Worm (Caenorhabditis elegans) whole organism, L4 larva: ENCODE results near the gene idpp-6.

Source experiments
- D1046.2 ChIP-seq: fragments of 200-800 bp; sonication (Bioruptor generic); IDR thresholded peaks from 2 replicates; pipeline ENCODE4 v1.3.6; 2022; ENCODE audit warnings: missing genetic modification characterization, missing compliant biosample characterization
- F49E8.2 ChIP-seq: sonication (generic microtip); optimal IDR thresholded peaks from 2 replicates; lab custom pipeline; 2016; ENCODE audit warnings: missing compliant biosample characterization, mild to moderate bottlenecking, missing genetic modification characterization, borderline replicate concordance
- R02D3.7 ChIP-seq: fragments of 150-350 bp; sonication (generic microtip); optimal IDR thresholded peaks from 3 replicates; lab custom pipeline; 2014; ENCODE audit warnings: missing biosample characterization, missing genetic modification characterization
- T20F7.1 ChIP-seq: fragments of 200-800 bp; sonication (Bioruptor generic); optimal IDR thresholded peaks from 2 replicates; lab custom pipeline; 2018; ENCODE audit warnings: mild to moderate bottlenecking, missing genetic modification characterization, missing compliant biosample characterization
- Y48G9A.11 ChIP-seq: fragments of 200-800 bp; sonication (Bioruptor generic); IDR thresholded peaks from 2 replicates; pipeline ENCODE4 v1.3.6; 2022; ENCODE audit warnings: missing genetic modification reagents, missing genetic modification characterization, missing compliant biosample characterization
- Y5F2A.4 ChIP-seq: fragments of 200-800 bp; sonication (Bioruptor generic); optimal IDR thresholded peaks from 2 replicates; lab custom pipeline; 2018; ENCODE audit warnings: mild to moderate bottlenecking, missing genetic modification characterization, missing compliant biosample characterization
- ZK546.5 ChIP-seq, 2 experiments: sonication (generic microtip); optimal IDR thresholded peaks; 2 replicates each; lab custom pipeline; 2017; ENCODE audit warnings: missing biosample characterization in 2 of 2, missing genetic modification characterization in 2 of 2
- aha-1 ChIP-seq: fragments of 150-350 bp; peaks from one replicate; lab custom pipeline; 2014; ENCODE audit warnings: missing biosample characterization, missing genetic modification characterization
- ceh-20 ChIP-seq: fragments of 200-800 bp; sonication (Bioruptor generic); IDR thresholded peaks from 2 replicates; pipeline ENCODE4 v1.3.6; 2022; ENCODE audit warnings: missing genetic modification reagents, missing genetic modification characterization, missing compliant biosample characterization
- ceh-32 ChIP-seq: sonication (generic microtip); optimal IDR thresholded peaks from 2 replicates; lab custom pipeline; 2016; ENCODE audit warnings: mild to moderate bottlenecking, missing genetic modification characterization, missing compliant biosample characterization; ENCODE audit not compliant: poor library complexity
- ceh-82 ChIP-seq: sonication (generic microtip); optimal IDR thresholded peaks from 2 replicates; lab custom pipeline; 2017; ENCODE audit warnings: missing biosample characterization, missing genetic modification characterization
- ces-1 ChIP-seq: fragments of 150-350 bp; sonication (generic microtip); optimal IDR thresholded peaks from 4 replicates; lab custom pipeline; 2014; ENCODE audit warnings: missing biosample characterization, missing genetic modification reagents, missing genetic modification characterization
- dmd-8 ChIP-seq: fragments of 200-800 bp; sonication (Bioruptor generic); IDR thresholded peaks from 2 replicates; pipeline ENCODE4 v1.3.6; 2022; ENCODE audit warnings: missing genetic modification characterization, missing compliant biosample characterization
- dmd-9 ChIP-seq: fragments of 200-800 bp; sonication (Bioruptor generic); IDR thresholded peaks from 2 replicates; pipeline ENCODE4 v1.3.6; 2022; ENCODE audit warnings: missing genetic modification reagents, missing genetic modification characterization, missing compliant biosample characterization
- duxl-1 ChIP-seq: sonication (generic microtip); optimal IDR thresholded peaks from 2 replicates; lab custom pipeline; 2016; ENCODE audit warnings: mild to moderate bottlenecking, missing genetic modification characterization, moderate library complexity, missing compliant biosample characterization; ENCODE audit not compliant: poor library complexity
- dve-1 ChIP-seq: sonication (generic microtip); optimal IDR thresholded peaks from 2 replicates; lab custom pipeline; 2017; ENCODE audit warnings: antibody characterized with exemption, mild to moderate bottlenecking, missing genetic modification characterization, missing compliant biosample characterization; ENCODE audit not compliant: insufficient read depth
- egl-27 ChIP-seq: sonication (generic microtip); optimal IDR thresholded peaks from 3 replicates; lab custom pipeline; 2017; ENCODE audit warnings: missing biosample characterization, missing genetic modification reagents, missing genetic modification characterization
- fos-1 ChIP-seq: fragments of 150-350 bp; optimal IDR thresholded peaks from 2 replicates; lab custom pipeline; 2014; ENCODE audit warnings: missing biosample characterization, missing genetic modification characterization
- hif-1 ChIP-seq, 2 experiments: sonication (generic microtip); optimal IDR thresholded peaks; 2 replicates each; lab custom pipeline; 2016 to 2017; ENCODE audit warnings: missing compliant biosample characterization in 2 of 2, missing genetic modification characterization in 2 of 2, missing genetic modification reagents in 2 of 2, missing genotype in 2 of 2, mild to moderate bottlenecking in 1 of 2
- hlh-11 ChIP-seq: fragments of 200-800 bp; sonication (Bioruptor generic); optimal IDR thresholded peaks from 2 replicates; lab custom pipeline; 2018; ENCODE audit warnings: mild to moderate bottlenecking, missing genetic modification characterization, missing compliant biosample characterization
- hlh-30 ChIP-seq: sonication (generic microtip); optimal IDR thresholded peaks from 2 replicates; lab custom pipeline; 2017; ENCODE audit warnings: antibody characterized with exemption, mild to moderate bottlenecking, missing genetic modification characterization, missing compliant biosample characterization; ENCODE audit not compliant: insufficient read depth
- hmg-1.1 ChIP-seq: fragments of 200-800 bp; sonication (Bioruptor generic); IDR thresholded peaks from 2 replicates; pipeline ENCODE4 v1.3.6; 2022; ENCODE audit warnings: missing genetic modification reagents, missing genetic modification characterization, missing compliant biosample characterization
- lim-7 ChIP-seq: fragments of 200-800 bp; sonication (Bioruptor generic); IDR thresholded peaks from 2 replicates; pipeline ENCODE4 v1.3.6; 2022; ENCODE audit warnings: missing genetic modification characterization, missing compliant biosample characterization
- lin-13 ChIP-seq: fragments of 150-350 bp; optimal IDR thresholded peaks from 2 replicates; lab custom pipeline; 2014; ENCODE audit warnings: missing biosample characterization, missing genetic modification reagents, missing genetic modification characterization
- lin-38 ChIP-seq: fragments of 200-800 bp; sonication (Bioruptor generic); IDR thresholded peaks from 2 replicates; pipeline ENCODE4 v1.3.6; 2022; ENCODE audit warnings: missing genetic modification reagents, missing genetic modification characterization, missing compliant biosample characterization
- lir-3 ChIP-seq: sonication (generic microtip); optimal IDR thresholded peaks from 2 replicates; lab custom pipeline; 2016; ENCODE audit warnings: mild to moderate bottlenecking, missing genetic modification characterization, missing compliant biosample characterization
- lsy-2 ChIP-seq, 2 experiments: fragments of 150-350 bp in 1 of 2; sonication (generic microtip) in 1 of 2; optimal IDR thresholded peaks; 2 replicates each; lab custom pipeline; 2014 to 2017; ENCODE audit warnings: missing biosample characterization in 2 of 2, missing genetic modification characterization in 2 of 2
- madf-5 ChIP-seq, 2 experiments: fragments of 200-800 bp; sonication (Bioruptor generic); IDR thresholded peaks; 2 replicates each; pipeline ENCODE4 v1.3.6; 2022; ENCODE audit warnings: missing compliant biosample characterization in 2 of 2, missing genetic modification characterization in 2 of 2
- mdt-29 ChIP-seq: fragments of 200-800 bp; sonication (Bioruptor generic); IDR thresholded peaks from 2 replicates; pipeline ENCODE4 v1.3.6; 2022; ENCODE audit warnings: missing genetic modification reagents, missing genetic modification characterization, missing compliant biosample characterization
- mes-2 ChIP-seq: sonication (generic microtip); optimal IDR thresholded peaks from 2 replicates; lab custom pipeline; 2016; ENCODE audit warnings: missing genotype, mild to moderate bottlenecking, missing genetic modification characterization, missing compliant biosample characterization; ENCODE audit not compliant: poor library complexity, severe bottlenecking
- mxl-2 ChIP-seq: fragments of 200-800 bp; sonication (Bioruptor generic); conservative IDR thresholded peaks from 2 replicates; pipeline ENCODE4 v1.3.6; 2022; ENCODE audit warnings: missing genetic modification reagents, missing genetic modification characterization, missing compliant biosample characterization
- mxl-3 ChIP-seq: fragments of 200-800 bp; sonication (Bioruptor generic); optimal IDR thresholded peaks from 2 replicates; lab custom pipeline; 2018; ENCODE audit warnings: mild to moderate bottlenecking, missing genetic modification characterization, missing compliant biosample characterization
- nhr-102 ChIP-seq: sonication (generic microtip); optimal IDR thresholded peaks from 2 replicates; lab custom pipeline; 2016; ENCODE audit warnings: mild to moderate bottlenecking, missing genetic modification characterization, moderate library complexity, missing compliant biosample characterization
- nhr-237 ChIP-seq: sonication (generic microtip); optimal IDR thresholded peaks from 2 replicates; lab custom pipeline; 2017; ENCODE audit warnings: missing biosample characterization, missing genetic modification characterization
- nhr-28 ChIP-seq: fragments of 150-350 bp; optimal IDR thresholded peaks from 2 replicates; lab custom pipeline; 2014; ENCODE audit warnings: missing biosample characterization, missing genetic modification characterization
- nhr-41 ChIP-seq: fragments of 200-800 bp; sonication (Bioruptor generic); IDR thresholded peaks from 2 replicates; pipeline ENCODE4 v1.3.6; 2022; ENCODE audit warnings: missing genetic modification reagents, missing genetic modification characterization, missing compliant biosample characterization
- nhr-42 ChIP-seq: fragments of 200-800 bp; sonication (Bioruptor generic); IDR thresholded peaks from 2 replicates; pipeline ENCODE4 v1.3.6; 2022; ENCODE audit warnings: missing genetic modification characterization, missing compliant biosample characterization
- nhr-48 ChIP-seq: sonication (generic microtip); optimal IDR thresholded peaks from 2 replicates; lab custom pipeline; 2016; ENCODE audit warnings: mild to moderate bottlenecking, missing genetic modification characterization, missing compliant biosample characterization
- pha-4 ChIP-seq, 2 experiments: fragments of 150-350 bp in 1 of 2; fragments of 200-800 bp in 1 of 2; sonication (Bioruptor generic) in 1 of 2; IDR thresholded peaks in 1 of 2; optimal IDR thresholded peaks in 1 of 2; 2 replicates each; pipeline versions ENCODE4 v1.3.6 to Lab custom; 2014 to 2022; ENCODE audit warnings: missing genetic modification characterization in 2 of 2, missing genetic modification reagents in 2 of 2, missing biosample characterization in 1 of 2, missing compliant biosample characterization in 1 of 2
- pqm-1 ChIP-seq: sonication (generic microtip); optimal IDR thresholded peaks from 2 replicates; lab custom pipeline; 2017; ENCODE audit warnings: missing biosample characterization, missing genetic modification characterization
- sdz-12 ChIP-seq: fragments of 200-800 bp; sonication (Bioruptor generic); optimal IDR thresholded peaks from 2 replicates; lab custom pipeline; 2018; ENCODE audit warnings: mild to moderate bottlenecking, missing genetic modification characterization, missing compliant biosample characterization
- snpc-4 ChIP-seq: fragments of 150-350 bp; optimal IDR thresholded peaks from 2 replicates; lab custom pipeline; 2014; ENCODE audit warnings: missing biosample characterization, missing genetic modification characterization
- unc-62 ChIP-seq, 3 experiments: fragments of 150-350 bp in 1 of 3; sonication (generic microtip); optimal IDR thresholded peaks in 2 of 3; peaks in 1 of 3; 1 replicate in 1 of 3; 2 replicates in 2 of 3; lab custom pipeline; 2014 to 2017; ENCODE audit warnings: missing biosample characterization in 3 of 3, missing genetic modification characterization in 3 of 3, missing genetic modification reagents in 3 of 3, missing genotype in 1 of 3
- vab-7 ChIP-seq: fragments of 200-800 bp; sonication (Bioruptor generic); IDR thresholded peaks from 2 replicates; pipeline ENCODE4 v1.3.6; 2022; ENCODE audit warnings: missing genetic modification reagents, missing genetic modification characterization, missing compliant biosample characterization
- zag-1 ChIP-seq: fragments of 150-350 bp; optimal IDR thresholded peaks from 2 replicates; lab custom pipeline; 2014; ENCODE audit warnings: missing biosample characterization, missing genetic modification characterization
- zfp-3 ChIP-seq: fragments of 200-800 bp; sonication (Bioruptor generic); conservative IDR thresholded peaks from 2 replicates; pipeline ENCODE4 v1.3.6; 2022; ENCODE audit warnings: missing genetic modification reagents, missing genetic modification characterization, missing compliant biosample characterization

Gene idpp-6

DNA sequence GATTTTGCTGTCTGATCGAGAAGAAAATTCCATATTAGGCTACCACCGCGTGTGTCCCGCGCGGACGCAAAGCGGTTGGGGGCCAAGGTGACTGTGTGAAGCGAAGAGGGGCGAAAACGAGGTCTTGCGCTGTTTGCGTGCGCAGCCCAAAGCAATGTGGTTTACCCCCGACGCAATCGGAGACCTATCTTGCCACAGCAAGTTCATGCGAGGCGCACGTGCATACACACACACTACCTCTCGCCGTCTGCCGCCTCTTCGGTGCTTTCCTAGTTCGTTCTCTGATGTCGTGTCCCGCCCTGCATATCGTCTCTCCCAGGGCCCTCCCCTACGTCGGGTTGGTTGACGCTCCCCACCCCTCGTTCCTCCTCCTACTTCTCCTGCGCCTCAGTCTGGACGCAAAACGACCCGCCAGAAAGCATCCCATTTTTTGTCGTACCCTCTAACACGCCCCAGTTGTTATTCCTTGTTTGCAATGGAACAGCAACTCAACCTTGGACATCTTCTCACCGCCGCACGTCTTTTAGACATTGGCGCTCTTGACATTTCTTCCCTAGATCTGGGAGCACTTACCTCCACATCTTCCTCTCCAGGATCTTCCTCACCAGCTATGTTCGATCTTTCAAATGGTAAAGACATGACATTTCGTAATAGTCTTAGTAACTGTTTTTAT, 40.8 kb upstream of the idpp-6 start, which contains the start of gene mdl-1 (continued):
- TF ChIP-seq lir-3 (no peak), hmg-1.1 (peak; percentile 90), unc-62 (GFP tag; optimal IDR thresholded peaks at IDR 0.05 in 1 of 2; lab: Kevin White, UChicago) (peak in 1 of 2 experiments; percentile 100), unc-62 (tag; optimal IDR thresholded peaks at IDR 0.05; lab: Kevin White, UChicago) (no peak), nhr-48 (tag; lab: Kevin White, UChicago) (peak; percentile 99), nhr-102 (tag; lab: Kevin White, UChicago) (peak; percentile 89), ceh-20 (GFP tag; lab: Robert Waterston, UW) (peak; percentile 95), vab-7 (GFP tag; lab: Robert Waterston, UW) (no peak), nhr-28 (peak; percentile 78), nhr-42 (GFP tag; lab: Robert Waterston, UW) (peak; percentile 85), madf-5 (GFP tag; IDR thresholded peaks at IDR 0.05; lab: Robert Waterston, UW) (0 out of 4 replicates have a peak, but pooled peaks of 1 of the 2 experiments have one; percentile 45), mxl-3 (peak; percentile 98), ZK546.5 (tag; optimal IDR thresholded peaks at IDR 0.05; lab: Kevin White, UChicago) (no peak), dmd-8 (GFP tag; lab: Robert Waterston, UW) (no peak), mdt-29 (GFP tag; lab: Robert Waterston, UW) (peak; percentile 90), zfp-3 (GFP tag; lab: Robert Waterston, UW) (0 out of 2 replicates have a peak, but pooled peaks have one; percentile 35), egl-27 (tag; lab: Kevin White, UChicago) (no peak), ceh-32 (peak; percentile 43), Y5F2A.4 (GFP tag; lab: Kevin White, UChicago) (peak; percentile 8), hlh-11 (peak; percentile 98), nhr-237 (tag; lab: Kevin White, UChicago) (peak; percentile 16), hif-1 (tag; optimal IDR thresholded peaks at IDR 0.05; lab: Kevin White, UChicago) (peak; percentile 37 to 95), hlh-30 (peak; percentile 96), duxl-1 (tag; lab: Kevin White, UChicago) (no peak), zag-1 (tag; lab: Kevin White, UChicago) (peak; percentile 50), Y48G9A.11 (GFP tag; lab: Robert Waterston, UW) (no peak), lsy-2 (tag; optimal IDR thresholded peaks at IDR 0.05; lab: Kevin White, UChicago) (peak; percentile 54 to 81), mxl-2 (GFP tag; lab: Robert Waterston, UW) (peak; percentile 100), pqm-1 (peak; percentile 37), R02D3.7 (tag; lab: Kevin White, UChicago) (no peak), dve-1 (tag; lab: Kevin White, UChicago) (peak; percentile 87), aha-1 (tag; lab: Kevin White, UChicago) (peak; percentile 100), dmd-9 (no peak), D1046.2 (GFP tag; lab: Robert Waterston, UW) (no peak)
- TF ChIP-seq, all 104 proteins: peak for 61

- no peak for TF ChIP-seq nhr-41 (GFP tag; lab: Robert Waterston, UW)
- no peak for TF ChIP-seq ces-1 (GFP tag; lab: Kevin White, UChicago)
- TF ChIP-seq lin-38 (GFP tag; lab: Robert Waterston, UW) = no peak
- TF ChIP-seq hif-1 (tag; optimal IDR thresholded peaks at IDR 0.05; lab: Kevin White, UChicago) = no peak
- no peak for TF ChIP-seq madf-5 (GFP tag; IDR thresholded peaks at IDR 0.05; lab: Robert Waterston, UW)
- peak; percentile 82 for TF ChIP-seq dve-1 (tag; lab: Kevin White, UChicago)
- no peak for TF ChIP-seq ceh-82
- no peak for TF ChIP-seq lin-13 (GFP tag; lab: Kevin White, UChicago)
- no peak for TF ChIP-seq Y48G9A.11 (GFP tag; lab: Robert Waterston, UW)
- TF ChIP-seq mes-2 (tag; lab: Kevin White, UChicago) = peak; percentile 32
- no peak for TF ChIP-seq ZK546.5 (tag; optimal IDR thresholded peaks at IDR 0.05; lab: Kevin White, UChicago)
- TF ChIP-seq mdt-29 (GFP tag; lab: Robert Waterston, UW) = 0 out of 2 replicates have a peak, but pooled peaks have one; percentile 4
- TF ChIP-seq pha-4 (GFP tag; IDR thresholded peaks at IDR 0.05; lab: Robert Waterston, UW) = 0 out of 2 replicates have a peak, but pooled peaks have one; percentile 34
- no peak for TF ChIP-seq pha-4 (tag; optimal IDR thresholded peaks at IDR 0.05; lab: Kevin White, UChicago)
- no peak for TF ChIP-seq fos-1 (tag; lab: Kevin White, UChicago)
- TF ChIP-seq sdz-12 (GFP tag; lab: Kevin White, UChicago) = no peak
- no peak for TF ChIP-seq T20F7.1
- no peak for TF ChIP-seq snpc-4 (tag; lab: Kevin White, UChicago)
- no peak for TF ChIP-seq F49E8.2
- no peak for TF ChIP-seq lim-7 (GFP tag; lab: Robert Waterston, UW)
- TF ChIP-seq mxl-2 (GFP tag; lab: Robert Waterston, UW) = peak; percentile 95
- TF ChIP-seq nhr-237 (tag; lab: Kevin White, UChicago) = no peak
Observed at ce11 chrX:6742891-6743290, 40.1 kb upstream of the idpp-6 start.
